Fruit fly (Drosophila melanogaster): ENCODE data around the gene CG14551.

The CG14551 gene

DNA sequence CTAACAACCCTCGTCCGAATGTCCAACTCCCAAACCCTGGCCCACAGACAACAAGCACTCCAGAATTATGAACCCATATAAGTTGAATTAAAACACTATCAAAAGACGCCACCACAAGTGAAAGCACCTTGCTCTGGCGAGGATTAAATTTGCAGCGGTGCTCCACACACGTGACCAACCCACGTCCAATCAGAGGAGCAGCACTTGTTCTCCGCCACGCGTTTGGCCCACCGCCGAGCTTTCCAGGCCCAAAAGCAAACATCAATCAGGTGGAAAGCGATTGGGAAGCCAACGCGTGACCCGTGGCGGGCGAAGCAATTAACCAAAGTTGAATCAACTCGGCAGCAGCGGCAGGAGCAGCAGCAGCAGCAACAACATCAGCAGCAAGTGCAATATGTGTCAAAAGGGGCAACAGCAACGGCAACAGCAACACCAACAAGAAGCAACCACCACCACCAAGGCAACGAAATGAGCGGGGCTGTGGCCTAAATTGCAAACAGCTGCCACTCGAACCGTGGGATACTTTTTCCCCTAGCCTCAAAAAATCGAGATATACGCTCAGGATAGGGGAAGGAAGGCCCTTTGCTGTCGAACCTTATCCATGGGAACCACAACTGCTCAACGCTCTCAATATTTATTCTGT, 30.7 kb downstream of the CG14551 start:
- TF ChIP-seq noc (tag; optimal IDR thresholded peaks at IDR 0.05): no peak

DNA sequence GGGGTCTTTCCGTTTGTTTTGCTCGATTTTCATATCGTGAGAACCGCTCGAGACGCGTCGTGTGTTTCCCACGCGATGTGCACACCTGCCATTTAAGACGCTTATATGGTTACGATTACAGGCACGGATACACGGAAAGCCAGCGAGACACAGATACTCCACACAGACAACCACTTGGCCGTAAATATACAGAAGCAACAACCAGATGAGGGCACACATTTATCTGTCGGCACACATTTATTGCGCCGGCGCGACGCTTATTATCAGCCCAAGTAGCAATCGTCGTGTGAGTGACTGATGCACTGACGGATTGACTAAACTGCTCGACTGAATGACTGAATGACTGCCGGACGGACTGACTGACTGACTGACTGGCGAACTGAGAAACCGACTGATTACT, 32.2 kb downstream of the CG14551 start:
- TF ChIP-seq noc (tag; optimal IDR thresholded peaks at IDR 0.05): no peak

DNA sequence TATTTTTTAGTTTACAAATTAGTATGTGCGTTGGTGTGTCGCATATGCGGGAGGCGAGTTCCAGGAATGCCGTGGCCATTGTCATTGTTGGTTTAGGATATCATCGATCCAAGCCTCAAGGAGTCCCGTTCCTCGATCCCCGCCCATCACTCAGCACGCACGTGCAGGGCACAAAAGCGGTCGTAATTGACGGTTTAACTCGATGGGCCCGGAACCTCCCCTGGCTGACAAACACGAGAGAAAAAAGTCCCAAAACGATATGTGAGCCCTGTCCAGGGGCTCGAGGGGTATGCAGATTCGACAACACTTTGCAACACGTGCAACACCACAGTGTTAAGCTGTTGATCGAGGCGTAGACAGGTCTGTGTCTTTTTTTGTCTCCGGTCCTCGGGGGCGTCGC, 34.9 kb downstream of the CG14551 start:
- TF ChIP-seq noc (tag; optimal IDR thresholded peaks at IDR 0.05): no peak

DNA sequence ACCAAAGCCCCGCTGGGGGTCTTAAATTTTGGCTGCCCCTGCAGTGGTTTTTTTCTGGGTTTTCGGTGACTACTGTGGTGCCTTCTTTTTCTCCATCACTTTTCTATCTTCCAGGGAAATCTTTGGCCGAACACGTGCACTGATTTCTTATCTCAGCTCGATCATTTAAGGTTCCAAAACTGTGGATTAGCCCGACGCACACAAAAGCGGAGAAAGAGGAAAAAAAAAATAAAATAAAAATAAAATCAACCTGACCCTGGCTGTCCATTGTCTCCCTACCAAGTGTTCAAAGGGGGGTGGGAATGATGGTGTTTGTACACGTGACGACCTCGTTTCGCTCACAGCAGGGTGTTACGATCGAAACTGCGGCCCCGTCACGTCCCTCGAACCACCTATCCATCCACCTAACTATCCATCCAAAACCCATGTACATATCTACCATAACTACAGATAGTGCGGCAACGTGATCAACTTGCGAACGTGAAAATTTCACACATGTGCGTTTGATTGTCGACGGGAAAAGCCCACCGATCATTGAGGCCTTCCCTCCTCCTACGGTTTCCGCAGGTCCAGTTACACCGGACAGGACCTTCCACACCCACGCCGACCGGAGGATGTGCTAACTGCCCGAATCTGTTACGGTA, 36.1 kb downstream of the CG14551 start:
- no peak for TF ChIP-seq noc (tag; optimal IDR thresholded peaks at IDR 0.05)

DNA sequence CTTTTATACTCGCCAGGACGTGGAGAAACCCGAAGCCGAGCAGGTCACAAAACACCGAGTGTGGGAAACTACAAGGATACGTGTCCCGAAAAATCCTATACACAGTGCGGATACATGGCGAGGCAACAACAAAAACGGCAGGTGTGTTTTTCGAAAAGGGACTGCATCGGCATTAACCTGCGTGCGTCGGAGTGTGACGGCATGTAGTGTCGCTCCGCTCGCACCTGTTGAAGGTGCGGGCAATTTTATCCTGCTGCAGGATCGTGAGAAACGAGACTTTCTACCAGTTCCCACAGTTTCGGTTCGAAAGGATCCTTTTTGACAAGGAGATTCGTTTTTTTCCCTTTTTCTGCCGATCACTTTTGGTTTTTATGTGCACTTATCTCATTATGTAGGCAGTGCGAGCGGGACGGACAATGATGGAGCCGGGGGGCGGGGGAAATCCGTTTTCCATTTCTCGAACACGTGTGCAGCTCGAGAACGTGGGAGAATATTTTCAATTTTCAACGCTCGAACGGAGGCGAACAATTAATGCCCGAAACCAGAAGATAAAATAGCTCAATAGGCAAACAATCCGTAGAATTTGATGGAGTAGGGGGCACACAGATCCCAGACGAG, 38.1 kb downstream of the CG14551 start:
- TF ChIP-seq noc (tag; optimal IDR thresholded peaks at IDR 0.05): no peak

DNA sequence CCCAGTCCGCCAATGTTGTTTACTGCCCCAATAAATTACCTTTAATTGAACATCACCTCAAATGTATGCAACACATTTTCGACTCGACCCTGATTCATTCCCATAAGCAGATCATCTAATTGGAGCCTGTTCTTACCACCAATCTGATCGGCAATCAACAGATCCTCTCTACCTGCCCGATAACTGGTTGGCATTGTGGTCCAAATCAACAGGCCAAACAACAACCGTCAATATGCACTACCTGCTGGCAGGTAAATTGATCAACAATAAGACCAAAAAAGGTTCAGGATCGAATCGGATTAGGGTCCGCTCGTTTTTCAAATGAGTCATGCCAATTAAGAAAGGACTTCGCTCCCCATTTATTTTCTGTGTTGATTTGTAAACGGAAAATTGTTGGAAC, 39.6 kb downstream of the CG14551 start:
- TF ChIP-seq noc (tag; optimal IDR thresholded peaks at IDR 0.05): no peak

DNA sequence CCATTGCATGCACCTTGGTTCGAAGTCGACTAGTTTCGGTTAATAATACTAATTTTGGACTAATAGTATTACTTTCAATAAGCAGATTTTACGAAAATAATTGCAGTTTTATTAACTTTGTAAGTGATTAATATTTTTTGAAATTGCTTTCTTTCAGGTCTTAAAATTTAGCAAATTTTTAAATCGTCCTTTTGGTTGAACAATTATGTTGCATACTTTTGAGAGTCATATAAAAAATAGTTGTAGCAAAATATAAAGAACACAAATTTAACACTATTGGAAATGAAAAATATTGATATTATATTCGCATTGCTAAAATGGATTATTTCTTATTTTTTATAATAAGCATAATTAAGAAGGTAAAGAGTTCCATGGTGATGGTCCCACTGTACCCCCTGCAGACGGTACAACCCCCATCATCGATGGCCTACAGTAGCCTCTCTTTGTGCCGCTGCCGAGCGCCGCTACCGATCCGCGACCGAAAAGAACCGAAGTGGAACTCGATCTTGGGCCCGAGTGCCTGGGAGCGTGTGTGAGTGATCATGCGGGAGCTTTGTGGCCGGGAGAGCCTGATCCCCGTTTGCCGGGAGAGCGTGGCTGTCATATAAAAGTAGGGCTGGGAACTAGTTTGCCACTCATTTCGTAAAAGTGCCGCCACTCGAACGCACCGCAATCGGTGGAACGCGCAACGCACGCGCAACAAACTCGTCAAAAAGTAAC, 41.5 kb downstream of the CG14551 start:
- TF ChIP-seq noc (tag; optimal IDR thresholded peaks at IDR 0.05): peak; percentile 88

DNA sequence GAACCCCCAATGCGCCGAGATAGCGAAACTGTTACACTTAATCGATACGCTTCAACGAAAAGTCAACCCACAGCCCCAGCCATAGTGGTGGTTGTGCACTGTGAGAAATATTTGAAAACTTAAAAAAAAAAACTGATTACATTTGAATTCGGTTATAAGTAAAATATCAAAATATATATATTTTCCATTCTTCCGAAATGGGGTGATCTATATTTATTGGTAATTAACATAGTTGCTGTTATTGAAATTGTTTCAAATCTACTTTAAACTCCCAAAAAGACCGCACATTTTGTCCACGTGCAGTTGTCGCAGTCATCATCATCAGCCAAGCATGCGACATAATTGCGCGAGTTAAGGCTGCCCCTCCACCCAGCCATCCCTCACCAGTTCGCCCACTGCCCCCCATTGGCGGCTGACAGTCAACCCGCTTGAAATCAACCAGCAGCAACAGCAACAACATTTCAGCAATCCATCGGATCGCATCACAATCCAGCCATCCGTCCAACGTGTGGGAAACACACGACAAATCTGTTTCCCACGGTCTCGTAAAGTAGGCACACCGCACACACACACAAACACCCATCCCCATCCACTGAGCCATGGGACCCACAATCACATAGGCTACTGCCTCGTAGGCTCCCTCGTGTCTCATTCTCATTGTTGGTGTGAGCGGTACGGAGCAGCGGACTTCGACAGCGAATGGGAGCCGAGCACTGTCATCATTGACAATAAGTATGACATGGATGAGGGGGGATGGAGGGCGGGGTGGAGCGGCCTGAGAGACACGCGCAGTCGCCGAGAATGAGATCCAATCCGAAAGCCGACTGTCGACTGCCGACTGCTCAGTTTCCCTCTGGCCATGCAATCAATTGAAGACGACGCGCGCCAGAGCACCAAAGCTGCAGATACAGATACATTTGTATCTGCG, 42.3 kb downstream of the CG14551 start:
- TF ChIP-seq noc (tag; optimal IDR thresholded peaks at IDR 0.05): peak; percentile 22

DNA sequence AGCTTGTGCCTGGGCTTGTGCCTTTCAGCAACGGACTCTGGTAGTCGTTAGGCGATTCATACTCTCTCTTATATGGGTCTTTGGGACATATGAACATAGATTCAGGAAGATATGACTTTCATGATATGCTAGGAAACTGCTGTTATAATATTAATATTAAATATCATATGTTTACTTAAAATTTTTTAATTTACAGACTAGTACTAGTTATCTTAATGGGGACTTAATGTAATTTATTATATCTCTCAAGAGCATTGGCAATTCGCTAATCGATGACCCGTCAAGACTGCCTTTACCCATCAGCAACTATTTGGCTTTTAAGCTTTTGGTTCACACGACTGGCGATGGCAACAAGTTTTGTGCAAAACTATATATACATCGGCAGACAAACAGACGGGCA, 43.6 kb downstream of the CG14551 start:
- TF ChIP-seq noc (tag; optimal IDR thresholded peaks at IDR 0.05): no peak

DNA sequence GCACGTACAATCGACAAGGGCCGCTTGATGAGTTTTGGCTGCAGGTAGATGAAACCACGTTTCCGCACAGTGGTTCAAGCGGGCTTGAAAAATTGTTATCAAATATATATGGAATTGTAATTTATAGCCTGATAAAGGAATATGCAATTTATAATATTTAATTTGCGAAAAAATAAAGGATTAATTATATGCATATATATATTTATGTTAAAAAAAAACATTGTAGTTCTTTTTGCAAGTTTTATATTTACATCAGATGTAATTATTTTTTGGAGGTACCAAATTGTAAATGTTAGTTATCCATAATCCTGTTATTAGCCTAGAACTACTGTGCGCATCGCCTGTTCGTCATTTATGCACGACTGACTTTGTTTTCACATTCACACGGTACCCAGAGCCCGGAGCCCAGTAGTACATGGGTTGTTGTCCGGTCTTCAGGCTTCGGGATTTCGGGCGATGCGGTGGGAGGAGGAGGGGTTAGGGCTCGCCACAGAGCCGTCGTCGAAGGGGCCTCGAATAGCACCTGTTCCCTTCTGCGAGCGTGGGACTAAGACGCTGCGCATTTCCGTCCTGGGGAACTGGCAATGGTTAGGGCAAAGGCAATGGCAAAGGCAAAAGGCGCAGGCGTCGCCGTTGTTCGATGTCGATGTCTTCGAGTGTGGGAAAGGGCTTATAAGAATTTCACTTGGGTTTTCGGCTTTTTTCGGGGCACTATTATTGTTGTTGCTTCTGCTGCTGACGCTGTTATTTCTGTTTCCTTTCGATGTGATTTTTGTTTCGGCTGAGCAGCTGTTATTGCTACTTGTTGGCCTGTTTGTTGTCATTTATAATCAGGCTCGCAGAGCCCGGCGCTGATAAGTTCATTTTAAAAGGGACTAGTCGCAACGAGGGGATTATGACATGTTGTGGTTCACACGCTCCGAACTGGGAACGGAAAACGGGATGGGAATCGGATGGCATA, 44.8 kb downstream of the CG14551 start:
- TF ChIP-seq noc (tag; optimal IDR thresholded peaks at IDR 0.05): peak; percentile 43

DNA sequence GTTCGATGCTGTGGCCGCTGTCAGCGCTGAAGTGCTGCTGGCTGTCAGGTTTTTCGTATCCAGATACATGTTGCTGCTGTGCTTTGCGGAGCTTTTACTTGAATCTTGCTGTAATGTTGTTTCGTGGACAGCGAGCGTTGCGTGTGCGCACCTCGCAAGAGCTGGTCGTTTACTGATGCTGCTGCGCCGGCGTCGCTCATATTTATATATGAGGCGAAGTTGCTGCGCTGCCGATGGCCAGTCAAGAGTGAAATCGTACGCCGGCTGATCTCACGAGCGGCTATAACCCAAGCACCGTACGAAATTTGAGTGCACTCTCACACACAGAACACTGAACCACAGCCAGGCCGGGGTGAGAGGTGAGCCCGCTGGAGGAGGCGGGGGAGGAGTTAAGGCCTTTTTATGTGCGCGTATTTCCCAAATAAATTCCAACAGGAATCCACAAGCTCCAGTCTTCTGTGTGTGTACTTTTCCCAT, 45.5 kb downstream of the CG14551 start:
- no peak for TF ChIP-seq noc (tag; optimal IDR thresholded peaks at IDR 0.05)

DNA sequence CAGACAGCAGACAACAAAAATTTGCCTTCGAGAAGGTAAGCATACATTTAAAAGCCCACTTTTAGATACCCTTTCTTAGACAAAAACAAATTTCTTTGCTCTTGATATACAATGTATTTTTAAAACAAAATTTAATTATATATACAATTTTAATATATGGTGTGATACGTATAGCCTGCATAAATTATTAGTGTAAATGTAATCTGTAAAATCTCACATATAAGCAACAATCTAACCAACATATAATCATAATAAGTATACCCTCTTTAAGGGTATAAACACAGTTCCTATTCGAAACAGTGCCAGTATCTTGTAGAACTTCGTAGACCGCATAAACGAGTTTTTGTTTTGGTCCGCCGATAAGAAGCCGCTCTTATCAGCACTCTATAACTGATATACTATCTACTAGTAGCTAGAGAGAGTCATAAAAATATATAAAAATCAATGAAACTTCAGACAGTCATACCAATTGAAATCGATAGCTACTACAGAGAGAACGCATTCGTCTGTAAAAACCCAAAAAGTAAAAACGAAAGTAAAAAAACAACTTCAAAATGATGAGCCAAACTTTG, 48.5 kb downstream of the CG14551 start, which contains the start of gene Kaz-m1:
Kaz-m1 (plus strand) TSS at position 460 of the 572 bp plus-strand sequence.
- TF ChIP-seq noc (tag; optimal IDR thresholded peaks at IDR 0.05): peak; percentile 65

DNA sequence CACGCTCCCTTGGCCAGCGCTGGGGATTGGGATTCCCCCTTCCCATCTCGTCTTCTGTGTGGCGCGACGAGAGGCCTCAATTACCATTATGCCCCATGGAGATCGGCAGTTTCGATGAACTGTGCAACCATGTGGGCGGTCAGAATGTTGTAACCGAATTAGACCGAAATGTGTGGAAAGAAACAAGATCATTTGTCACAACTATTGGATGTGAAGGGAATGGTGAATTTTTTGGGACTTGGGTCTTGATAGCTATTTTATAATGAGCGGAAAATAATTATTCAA, 49.2 kb downstream of the CG14551 start:
- no peak for TF ChIP-seq noc (tag; optimal IDR thresholded peaks at IDR 0.05)
